Fruit fly (Drosophila melanogaster) whole organism, wandering third instar larva: Measurements from ENCODE around the gene CG6788.
A peak's percentile ranks its signal among the peaks of the same experiment; 100 is the strongest.

Source experiments
- Abd-B ChIP-seq: fragments of >200 bp; optimal IDR thresholded peaks from 2 replicates; lab custom pipeline; 2017; ENCODE audit warnings: missing biosample characterization, missing genetic modification characterization
- CG32264 ChIP-seq: fragments of 200-800 bp; sonication (Bioruptor generic); optimal IDR thresholded peaks from 2 replicates; lab custom pipeline; 2016; ENCODE audit warnings: missing biosample characterization, missing genetic modification characterization
- Dfd ChIP-seq: fragments of >200 bp; optimal IDR thresholded peaks from 2 replicates; lab custom pipeline; 2017; ENCODE audit warnings: missing biosample characterization, missing genetic modification characterization
- Hnf4 ChIP-seq: fragments of 200-800 bp; sonication (Bioruptor generic); optimal IDR thresholded peaks from 2 replicates; lab custom pipeline; 2016; ENCODE audit warnings: missing biosample characterization, mild to moderate bottlenecking, missing genetic modification characterization
- Rel ChIP-seq, 2 experiments: fragments of 200-800 bp; sonication (Bioruptor generic) in 1 of 2; optimal IDR thresholded peaks; 2 replicates in 1 of 2; 3 replicates in 1 of 2; lab custom pipeline; 2016 to 2019; ENCODE audit warnings: mild to moderate bottlenecking in 2 of 2, missing biosample characterization in 2 of 2, missing genetic modification characterization in 2 of 2, moderate library complexity in 1 of 2
- fru ChIP-seq: fragments of 200-800 bp; sonication (Bioruptor generic); optimal IDR thresholded peaks from 3 replicates; lab custom pipeline; 2016; ENCODE audit warnings: missing biosample characterization, mild to moderate bottlenecking, missing genetic modification characterization
- h ChIP-seq: fragments of 200-800 bp; sonication (Bioruptor generic); optimal IDR thresholded peaks from 3 replicates; lab custom pipeline; 2016; ENCODE audit warnings: missing biosample characterization, mild to moderate bottlenecking, missing genetic modification characterization
- lola ChIP-seq: fragments of >200 bp; optimal IDR thresholded peaks from 2 replicates; lab custom pipeline; 2017; ENCODE audit warnings: missing biosample characterization, missing genetic modification characterization
- pan ChIP-seq: fragments of >200 bp; optimal IDR thresholded peaks from 2 replicates; lab custom pipeline; 2017
- woc ChIP-seq: sonication (Bioruptor generic); optimal IDR thresholded peaks from 2 replicates; lab custom pipeline; 2016; ENCODE audit warnings: missing biosample characterization, mild to moderate bottlenecking, missing genetic modification characterization

- TF ChIP-seq Hnf4 (GFP tag; lab: Kevin White, UChicago) (peak; percentile 28), Dfd (no peak), Rel (GFP tag; optimal IDR thresholded peaks at IDR 0.05; lab: Kevin White, UChicago) (no peak), Rel (tag; optimal IDR thresholded peaks at IDR 0.05; lab: Kevin White, UChicago) (peak; percentile 25), h (peak; percentile 48), Abd-B (GFP tag; lab: Kevin White, UChicago) (no peak), pan (lab: Kevin White, UChicago) (no peak), CG32264 (GFP tag; lab: Kevin White, UChicago) (no peak), woc (GFP tag; lab: Kevin White, UChicago) (peak; percentile 15), fru (peak; percentile 10), lola (GFP tag; lab: Kevin White, UChicago) (no peak)
Measured at dm6 chrX:17860711-17861110, 27.3 kb upstream of the CG6788 start, which contains the start of the genes Arp8 and CG6769.
